Fruit fly (Drosophila melanogaster) whole organism, wandering third instar larva: Measurements from ENCODE around the gene Eaat2.

ENCODE experiments used
- Abd-B ChIP-seq: fragments of >200 bp; optimal IDR thresholded peaks from 2 replicates; lab custom pipeline; 2017; ENCODE audit warnings: missing biosample characterization, missing genetic modification characterization
- CG32264 ChIP-seq: fragments of 200-800 bp; sonication (Bioruptor generic); optimal IDR thresholded peaks from 2 replicates; lab custom pipeline; 2016; ENCODE audit warnings: missing biosample characterization, missing genetic modification characterization
- CG9705 ChIP-seq: fragments of 200-800 bp; sonication (Bioruptor generic); optimal IDR thresholded peaks from 2 replicates; lab custom pipeline; 2018; ENCODE audit warnings: missing biosample characterization, mild to moderate bottlenecking, missing genetic modification characterization
- CrebA ChIP-seq: fragments of 200-800 bp; sonication (Bioruptor generic); optimal IDR thresholded peaks from 2 replicates; lab custom pipeline; 2016; ENCODE audit warnings: missing biosample characterization, mild to moderate bottlenecking, missing genetic modification characterization, borderline replicate concordance
- Dfd ChIP-seq: fragments of >200 bp; optimal IDR thresholded peaks from 2 replicates; lab custom pipeline; 2017; ENCODE audit warnings: missing biosample characterization, missing genetic modification characterization
- Dif ChIP-seq: fragments of 200-275, 200-300 bp; sonication (Bioruptor generic); optimal IDR thresholded peaks from 2 replicates; lab custom pipeline; 2018; ENCODE audit warnings: missing biosample characterization, missing genetic modification characterization; ENCODE audit not compliant: partially characterized antibody
- GATAd ChIP-seq: sonication (Bioruptor generic); optimal IDR thresholded peaks from 2 replicates; lab custom pipeline; 2016; ENCODE audit warnings: missing biosample characterization, missing genetic modification characterization
- HLH106 ChIP-seq: fragments of 200-800 bp; optimal IDR thresholded peaks from 3 replicates; lab custom pipeline; 2019; ENCODE audit warnings: missing biosample characterization, mild to moderate bottlenecking, missing genetic modification characterization, moderate library complexity
- Hnf4 ChIP-seq: fragments of 200-800 bp; sonication (Bioruptor generic); optimal IDR thresholded peaks from 2 replicates; lab custom pipeline; 2016; ENCODE audit warnings: missing biosample characterization, mild to moderate bottlenecking, missing genetic modification characterization
- Hr78 ChIP-seq: fragments of >200 bp; optimal IDR thresholded peaks from 2 replicates; lab custom pipeline; 2017; ENCODE audit warnings: missing biosample characterization, missing genetic modification characterization
- Hr83 ChIP-seq: fragments of 200-300 bp; sonication (Bioruptor generic); optimal IDR thresholded peaks from 2 replicates; lab custom pipeline; 2016; ENCODE audit warnings: missing biosample characterization, mild to moderate bottlenecking, missing genetic modification characterization, moderate library complexity; ENCODE audit not compliant: poor library complexity, severe bottlenecking
- Jra ChIP-seq: sonication (Bioruptor generic); optimal IDR thresholded peaks from 2 replicates; lab custom pipeline; 2016; ENCODE audit warnings: missing biosample characterization, missing genetic modification characterization
- Mio ChIP-seq: sonication (Bioruptor generic); optimal IDR thresholded peaks from 2 replicates; lab custom pipeline; 2016; ENCODE audit warnings: missing biosample characterization, missing genetic modification characterization
- Myc ChIP-seq: fragments of >200 bp; optimal IDR thresholded peaks from 2 replicates; lab custom pipeline; 2017
- N ChIP-seq: fragments of >200 bp; optimal IDR thresholded peaks from 2 replicates; lab custom pipeline; 2018; ENCODE audit warnings: missing biosample characterization, missing external identifiers, missing genetic modification characterization
- OdsH ChIP-seq: fragments of 200-800 bp; sonication (Bioruptor generic); optimal IDR thresholded peaks from 2 replicates; lab custom pipeline; 2016; ENCODE audit warnings: missing biosample characterization, mild to moderate bottlenecking, missing genetic modification characterization
- Rel ChIP-seq, 2 experiments: fragments of 200-800 bp; sonication (Bioruptor generic) in 1 of 2; optimal IDR thresholded peaks; 2 replicates in 1 of 2; 3 replicates in 1 of 2; lab custom pipeline; 2016 to 2019; ENCODE audit warnings: mild to moderate bottlenecking in 2 of 2, missing biosample characterization in 2 of 2, missing genetic modification characterization in 2 of 2, moderate library complexity in 1 of 2
- Sp1 ChIP-seq: fragments of 200-800 bp; sonication (Bioruptor generic); optimal IDR thresholded peaks from 3 replicates; lab custom pipeline; 2019; ENCODE audit warnings: missing biosample characterization, mild to moderate bottlenecking, missing genetic modification characterization, moderate library complexity
- Vsx2 ChIP-seq: fragments of 200-300, 225-300 bp; sonication (Bioruptor generic); optimal IDR thresholded peaks from 2 replicates; lab custom pipeline; 2018; ENCODE audit warnings: missing biosample characterization, missing genetic modification characterization; ENCODE audit not compliant: partially characterized antibody
- br ChIP-seq: fragments of 200-800 bp; sonication (Bioruptor generic); optimal IDR thresholded peaks from 2 replicates; lab custom pipeline; 2016; ENCODE audit warnings: missing biosample characterization, missing genetic modification characterization
- brk ChIP-seq: fragments of 200-800 bp; sonication (Bioruptor generic); optimal IDR thresholded peaks from 2 replicates; lab custom pipeline; 2016; ENCODE audit warnings: missing biosample characterization, mild to moderate bottlenecking, missing genetic modification characterization
- dl ChIP-seq, 2 experiments: fragments of 175-275, 200-275 bp in 1 of 2; fragments of 200-275 bp in 1 of 2; sonication (Bioruptor generic); optimal IDR thresholded peaks; lab custom pipeline; 2018; ENCODE audit warnings: mild to moderate bottlenecking in 2 of 2, missing biosample characterization in 2 of 2, missing genetic modification characterization in 2 of 2, moderate library complexity in 2 of 2; ENCODE audit not compliant: partially characterized antibody in 2 of 2, insufficient read depth in 1 of 2
- dmrt93B ChIP-seq: fragments of 200-800 bp; sonication (Bioruptor generic); optimal IDR thresholded peaks from 2 replicates; lab custom pipeline; 2018; ENCODE audit warnings: missing biosample characterization, mild to moderate bottlenecking, missing genetic modification characterization
- dsf ChIP-seq: sonication (Bioruptor generic); optimal IDR thresholded peaks from 2 replicates; lab custom pipeline; 2016; ENCODE audit warnings: missing biosample characterization, missing genetic modification characterization, borderline replicate concordance
- ey ChIP-seq: fragments of 200-800 bp; sonication (Bioruptor generic); optimal IDR thresholded peaks from 2 replicates; lab custom pipeline; 2016; ENCODE audit warnings: missing biosample characterization, missing genetic modification characterization
- foxo ChIP-seq, 2 experiments: fragments of 200-800 bp; sonication (Bioruptor generic); optimal IDR thresholded peaks; 2 replicates in 1 of 2; 3 replicates in 1 of 2; lab custom pipeline; 2016 to 2017; ENCODE audit warnings: missing biosample characterization in 2 of 2, missing genetic modification characterization in 2 of 2
- fru ChIP-seq: fragments of 200-800 bp; sonication (Bioruptor generic); optimal IDR thresholded peaks from 3 replicates; lab custom pipeline; 2016; ENCODE audit warnings: missing biosample characterization, mild to moderate bottlenecking, missing genetic modification characterization
- h ChIP-seq: fragments of 200-800 bp; sonication (Bioruptor generic); optimal IDR thresholded peaks from 3 replicates; lab custom pipeline; 2016; ENCODE audit warnings: missing biosample characterization, mild to moderate bottlenecking, missing genetic modification characterization
- jim ChIP-seq: fragments of 175-275, 200-325 bp; sonication (Bioruptor generic); optimal IDR thresholded peaks from 2 replicates; lab custom pipeline; 2016; ENCODE audit warnings: missing biosample characterization, mild to moderate bottlenecking, missing genetic modification characterization
- lola ChIP-seq: fragments of >200 bp; optimal IDR thresholded peaks from 2 replicates; lab custom pipeline; 2017; ENCODE audit warnings: missing biosample characterization, missing genetic modification characterization
- pan ChIP-seq: fragments of >200 bp; optimal IDR thresholded peaks from 2 replicates; lab custom pipeline; 2017
- psq ChIP-seq: fragments of 200-800 bp; sonication (Bioruptor generic); optimal IDR thresholded peaks from 3 replicates; lab custom pipeline; 2017; ENCODE audit warnings: missing biosample characterization, mild to moderate bottlenecking, missing genetic modification characterization, moderate library complexity
- rgr ChIP-seq: fragments of 200-800 bp; sonication (Bioruptor generic); optimal IDR thresholded peaks from 3 replicates; lab custom pipeline; 2016; ENCODE audit warnings: missing biosample characterization, mild to moderate bottlenecking, missing genetic modification characterization
- sage ChIP-seq: fragments of 200-800 bp; sonication (Bioruptor generic); optimal IDR thresholded peaks from 2 replicates; lab custom pipeline; 2016; ENCODE audit warnings: missing biosample characterization, mild to moderate bottlenecking, missing genetic modification characterization
- sv ChIP-seq: fragments of 200-800 bp; sonication (Bioruptor generic); optimal IDR thresholded peaks from 3 replicates; lab custom pipeline; 2016; ENCODE audit warnings: missing biosample characterization, missing genetic modification characterization
- tai ChIP-seq: sonication (Bioruptor generic); optimal IDR thresholded peaks from 2 replicates; lab custom pipeline; 2016; ENCODE audit warnings: missing biosample characterization, missing genetic modification characterization
- usp ChIP-seq: fragments of >200 bp; optimal IDR thresholded peaks from 2 replicates; lab custom pipeline; 2017; ENCODE audit warnings: missing biosample characterization, missing genetic modification characterization
- woc ChIP-seq: sonication (Bioruptor generic); optimal IDR thresholded peaks from 2 replicates; lab custom pipeline; 2016; ENCODE audit warnings: missing biosample characterization, mild to moderate bottlenecking, missing genetic modification characterization

The Eaat2 gene

DNA sequence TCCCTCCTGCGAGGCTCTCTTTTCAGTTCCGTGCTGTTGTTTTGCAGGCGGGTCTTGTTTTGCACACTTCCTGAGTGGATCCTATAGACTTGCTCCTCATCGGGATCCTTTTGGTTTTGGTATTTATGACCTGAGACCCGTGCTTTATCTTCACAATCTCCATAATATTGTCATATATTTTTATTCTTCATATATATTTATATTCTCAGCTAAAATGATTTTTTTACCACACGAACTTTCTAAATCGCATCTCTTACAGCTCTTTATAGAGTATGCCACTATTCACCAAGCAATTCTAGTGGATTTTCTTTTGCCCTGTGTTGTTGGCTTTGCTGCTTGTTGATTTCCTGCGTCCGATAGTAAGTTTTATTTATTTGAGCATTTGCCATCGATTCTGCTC lies 26.4 kb downstream of the Eaat2 start:
- no peak for TF ChIP-seq h
- no peak for TF ChIP-seq CrebA (GFP tag; lab: Kevin White, UChicago)
- no peak for TF ChIP-seq ey (GFP tag; lab: Kevin White, UChicago)
- TF ChIP-seq rgr = peak; percentile 21
- no peak for TF ChIP-seq Rel (GFP tag; optimal IDR thresholded peaks at IDR 0.05; lab: Kevin White, UChicago)
- TF ChIP-seq Rel (tag; optimal IDR thresholded peaks at IDR 0.05; lab: Kevin White, UChicago) = no peak
- no peak for TF ChIP-seq brk
- TF ChIP-seq foxo (GFP tag; optimal IDR thresholded peaks at IDR 0.05; lab: Kevin White, UChicago) = peak in 1 of 2 experiments; percentile 23
- TF ChIP-seq woc (GFP tag; lab: Kevin White, UChicago) = peak; percentile 20
- peak; percentile 48 for TF ChIP-seq HLH106 (tag; lab: Kevin White, UChicago)

DNA sequence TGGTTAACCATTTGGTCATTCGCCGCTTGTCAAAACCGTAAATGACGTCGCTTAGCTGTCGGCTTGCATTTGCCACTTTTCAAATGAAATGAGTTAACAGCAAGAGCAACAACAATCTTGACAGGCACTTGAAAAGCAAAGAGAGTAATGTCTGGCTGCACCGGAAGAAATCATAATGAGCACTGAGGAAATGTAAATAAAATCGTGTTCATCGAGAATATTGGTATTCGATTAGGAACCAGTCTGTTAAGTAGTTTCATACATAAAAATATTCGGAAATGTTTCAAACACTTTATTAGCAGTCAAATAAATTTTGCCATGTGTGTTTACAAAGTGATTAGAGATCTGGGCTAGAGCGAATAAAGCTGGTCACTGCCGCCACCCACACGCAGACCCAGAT lies 27.6 kb downstream of the Eaat2 start:
- TF ChIP-seq Rel (GFP tag; optimal IDR thresholded peaks at IDR 0.05; lab: Kevin White, UChicago) (no peak), Rel (tag; optimal IDR thresholded peaks at IDR 0.05; lab: Kevin White, UChicago) (no peak), sv (GFP tag; lab: Kevin White, UChicago) (no peak), jim (no peak), CrebA (GFP tag; lab: Kevin White, UChicago) (no peak), CG32264 (GFP tag; lab: Kevin White, UChicago) (no peak), dmrt93B (GFP tag; lab: Kevin White, UChicago) (no peak), N (GFP tag; lab: Kevin White, UChicago) (no peak), h (no peak), woc (GFP tag; lab: Kevin White, UChicago) (no peak), Hnf4 (GFP tag; lab: Kevin White, UChicago) (no peak)

dm6 chr2L:715489-715849 lies 28.7 kb downstream of the Eaat2 start:
- TF ChIP-seq usp (GFP tag; lab: Kevin White, UChicago) (no peak), GATAd (no peak), lola (no peak), psq (peak; percentile 96), br (peak; percentile 98), Rel (GFP tag; optimal IDR thresholded peaks at IDR 0.05; lab: Kevin White, UChicago) (peak; percentile 78), Rel (tag; optimal IDR thresholded peaks at IDR 0.05; lab: Kevin White, UChicago) (peak; percentile 65), Hr83 (GFP tag; lab: Kevin White, UChicago) (peak; percentile 22), sage (GFP tag; lab: Kevin White, UChicago) (peak; percentile 90), CG9705 (GFP tag; lab: Kevin White, UChicago) (peak; percentile 77), woc (GFP tag; lab: Kevin White, UChicago) (peak; percentile 99), dmrt93B (GFP tag; lab: Kevin White, UChicago) (peak; percentile 95), CrebA (GFP tag; lab: Kevin White, UChicago) (peak; percentile 79), OdsH (GFP tag; lab: Kevin White, UChicago) (peak; percentile 98), N (GFP tag; lab: Kevin White, UChicago) (no peak), Vsx2 (GFP tag; lab: Kevin White, UChicago) (peak; percentile 96), HLH106 (tag; lab: Kevin White, UChicago) (peak; percentile 95), Jra (peak; percentile 83), Myc (lab: Kevin White, UChicago) (no peak), Dif (GFP tag; lab: Kevin White, UChicago) (no peak), Hr78 (no peak), Hnf4 (GFP tag; lab: Kevin White, UChicago) (peak; percentile 95), dsf (GFP tag; lab: Kevin White, UChicago) (peak; percentile 75), h (peak; percentile 98), dl (GFP tag; optimal IDR thresholded peaks at IDR 0.05; lab: Kevin White, UChicago; ENCODE audit: insufficient read depth in 1 of 2, partially characterized antibody in 2 of 2) (no peak), foxo (GFP tag; optimal IDR thresholded peaks at IDR 0.05; lab: Kevin White, UChicago) (peak; percentile 74 to 97), Dfd (GFP tag; lab: Kevin White, UChicago) (no peak), Sp1 (GFP tag; lab: Kevin White, UChicago) (peak; percentile 96), ey (GFP tag; lab: Kevin White, UChicago) (peak; percentile 98), fru (GFP tag; lab: Kevin White, UChicago) (peak; percentile 97), Abd-B (GFP tag; lab: Kevin White, UChicago) (no peak), rgr (peak; percentile 97), CG32264 (GFP tag; lab: Kevin White, UChicago) (peak; percentile 93), pan (lab: Kevin White, UChicago) (no peak), sv (GFP tag; lab: Kevin White, UChicago) (peak; percentile 72), brk (peak; percentile 90), jim (no peak), Mio (GFP tag; lab: Kevin White, UChicago) (peak; percentile 83), tai (peak; percentile 85)
